Worm (Caenorhabditis elegans): ENCODE results near the gene R04D3.3.

The R04D3.3 gene

ce11 chrX:13288715-13289114 lies 1.7 kb downstream of the R04D3.3 start, which contains the start of gene R04D3.4:
Gene R04D3.4, minus strand, starts transcription at chrX:13288815.
- TF ChIP-seq scrt-1 (GFP tag; IDR thresholded peaks at IDR 0.05) (no peak), aly-1 (tag; optimal IDR thresholded peaks at IDR 0.05) (no peak), hnd-1 (tag; optimal IDR thresholded peaks at IDR 0.05) (no peak), ceh-36 (tag; optimal IDR thresholded peaks at IDR 0.05) (no peak), pes-1 (GFP tag; IDR thresholded peaks at IDR 0.05) (no peak), tra-4 (tag; optimal IDR thresholded peaks at IDR 0.05) (no peak), flt-1 (GFP tag; IDR thresholded peaks at IDR 0.05) (no peak)

- TF ChIP-seq hmbx-1 (tag; optimal IDR thresholded peaks at IDR 0.05) = no peak
- TF ChIP-seq tbx-37 (GFP tag; conservative IDR thresholded peaks at IDR 0.05) = no peak
- no peak for TF ChIP-seq aly-1 (tag; optimal IDR thresholded peaks at IDR 0.05)
- TF ChIP-seq tra-4 (tag; optimal IDR thresholded peaks at IDR 0.05) = no peak
- TF ChIP-seq sea-1 (GFP tag; conservative IDR thresholded peaks at IDR 0.05) = no peak
- no peak for TF ChIP-seq pes-1 (GFP tag; IDR thresholded peaks at IDR 0.05)
- no peak for TF ChIP-seq hmg-4 (GFP tag; optimal IDR thresholded peaks at IDR 0.05)
- TF ChIP-seq hnd-1 (tag; optimal IDR thresholded peaks at IDR 0.05) = no peak
- TF ChIP-seq ets-7 (tag; optimal IDR thresholded peaks at IDR 0.05) = no peak
- TF ChIP-seq ceh-36 (tag; optimal IDR thresholded peaks at IDR 0.05) = no peak
- no peak for TF ChIP-seq B0310.2 (tag; optimal IDR thresholded peaks at IDR 0.05)
- TF ChIP-seq F13C5.2 (tag; optimal IDR thresholded peaks at IDR 0.05) = no peak
- TF ChIP-seq flt-1 (GFP tag; IDR thresholded peaks at IDR 0.05) = no peak
- TF ChIP-seq ama-1 (optimal IDR thresholded peaks at IDR 0.05) = no peak
- TF ChIP-seq scrt-1 (GFP tag; IDR thresholded peaks at IDR 0.05) = no peak
- TF ChIP-seq ceh-13 (GFP tag; optimal IDR thresholded peaks at IDR 0.05) = no peak
- TF ChIP-seq tbx-11 (GFP tag; IDR thresholded peaks at IDR 0.05) = no peak
These were observed 3.9 kb downstream of the R04D3.3 start, which contains the start of gene R04D3.2 for ce11 chrX:13286533-13286932. Gene R04D3.2, minus strand, starts transcription at chrX:13286633.

- TF ChIP-seq hmg-4 (GFP tag; optimal IDR thresholded peaks at IDR 0.05) (no peak), hmbx-1 (tag; optimal IDR thresholded peaks at IDR 0.05) (no peak), scrt-1 (GFP tag; IDR thresholded peaks at IDR 0.05) (no peak), ama-1 (optimal IDR thresholded peaks at IDR 0.05) (no peak), F13C5.2 (tag; optimal IDR thresholded peaks at IDR 0.05) (no peak), ceh-13 (GFP tag; optimal IDR thresholded peaks at IDR 0.05) (no peak), tra-4 (tag; optimal IDR thresholded peaks at IDR 0.05) (no peak), pes-1 (GFP tag; IDR thresholded peaks at IDR 0.05) (no peak), ets-7 (tag; optimal IDR thresholded peaks at IDR 0.05) (no peak), sea-1 (GFP tag; conservative IDR thresholded peaks at IDR 0.05) (no peak), aly-1 (tag; optimal IDR thresholded peaks at IDR 0.05) (no peak), tbx-11 (GFP tag; IDR thresholded peaks at IDR 0.05) (no peak), B0310.2 (tag; optimal IDR thresholded peaks at IDR 0.05) (no peak)
These were observed 5.8 kb downstream of the R04D3.3 start for ce11 chrX:13284618-13285017.

- TF ChIP-seq sea-1 (GFP tag; conservative IDR thresholded peaks at IDR 0.05) = no peak
- no peak for TF ChIP-seq pes-1 (GFP tag; IDR thresholded peaks at IDR 0.05)
- no peak for TF ChIP-seq F13C5.2 (tag; optimal IDR thresholded peaks at IDR 0.05)
- TF ChIP-seq tbx-37 (GFP tag; conservative IDR thresholded peaks at IDR 0.05) = no peak
- TF ChIP-seq tra-4 (tag; optimal IDR thresholded peaks at IDR 0.05) = no peak
- no peak for TF ChIP-seq tbx-11 (GFP tag; IDR thresholded peaks at IDR 0.05)
- no peak for TF ChIP-seq hmg-4 (GFP tag; optimal IDR thresholded peaks at IDR 0.05)
- TF ChIP-seq aly-1 (tag; optimal IDR thresholded peaks at IDR 0.05) = no peak
- TF ChIP-seq B0310.2 (tag; optimal IDR thresholded peaks at IDR 0.05) = no peak
- TF ChIP-seq ama-1 (optimal IDR thresholded peaks at IDR 0.05) = no peak
- TF ChIP-seq flt-1 (GFP tag; IDR thresholded peaks at IDR 0.05) = no peak
- no peak for TF ChIP-seq ets-7 (tag; optimal IDR thresholded peaks at IDR 0.05)
- no peak for TF ChIP-seq hmbx-1 (tag; optimal IDR thresholded peaks at IDR 0.05)
These were observed 6.3 kb downstream of the R04D3.3 start, which contains the start of gene cyp-14A4 for ce11 chrX:13284091-13284490. Gene cyp-14A4, minus strand, starts transcription at chrX:13284197.

- TF ChIP-seq hmg-4 (GFP tag; optimal IDR thresholded peaks at IDR 0.05) (no peak), sea-1 (GFP tag; conservative IDR thresholded peaks at IDR 0.05) (no peak)
These were observed 7.0 kb downstream of the R04D3.3 start for ce11 chrX:13283462-13283861.

- no peak for TF ChIP-seq B0310.2 (tag; optimal IDR thresholded peaks at IDR 0.05)
- no peak for TF ChIP-seq ama-1 (optimal IDR thresholded peaks at IDR 0.05)
- TF ChIP-seq ets-7 (tag; optimal IDR thresholded peaks at IDR 0.05) = no peak
- TF ChIP-seq tbx-37 (GFP tag; conservative IDR thresholded peaks at IDR 0.05) = no peak
These were observed 11.6 kb downstream of the R04D3.3 start, which contains the start of gene phf-33 for ce11 chrX:13278876-13279275. Gene phf-33, minus strand, starts transcription at chrX:13278976.

- TF ChIP-seq pes-1 (GFP tag; IDR thresholded peaks at IDR 0.05) (no peak), ets-7 (tag; optimal IDR thresholded peaks at IDR 0.05) (no peak), hnd-1 (tag; optimal IDR thresholded peaks at IDR 0.05) (no peak), flt-1 (GFP tag; IDR thresholded peaks at IDR 0.05) (no peak), tra-4 (tag; optimal IDR thresholded peaks at IDR 0.05) (no peak), tbx-37 (GFP tag; conservative IDR thresholded peaks at IDR 0.05) (no peak), ceh-13 (GFP tag; optimal IDR thresholded peaks at IDR 0.05) (no peak), hmg-4 (GFP tag; optimal IDR thresholded peaks at IDR 0.05) (no peak), hmbx-1 (tag; optimal IDR thresholded peaks at IDR 0.05) (no peak), ceh-36 (tag; optimal IDR thresholded peaks at IDR 0.05) (no peak), F13C5.2 (tag; optimal IDR thresholded peaks at IDR 0.05) (no peak), scrt-1 (GFP tag; IDR thresholded peaks at IDR 0.05) (no peak), ama-1 (optimal IDR thresholded peaks at IDR 0.05) (no peak)
These were observed 16.3 kb downstream of the R04D3.3 start, which contains the start of gene cyp-14A3 for ce11 chrX:13274102-13274501. Gene cyp-14A3, minus strand, starts transcription at chrX:13274202.

ce11 chrX:13269586-13269985 lies 20.8 kb downstream of the R04D3.3 start, which contains the start of gene cyp-14A2:
Gene cyp-14A2, minus strand, starts transcription at chrX:13269686.
- TF ChIP-seq ceh-13 (GFP tag; optimal IDR thresholded peaks at IDR 0.05) (no peak), hmbx-1 (tag; optimal IDR thresholded peaks at IDR 0.05) (no peak), scrt-1 (GFP tag; IDR thresholded peaks at IDR 0.05) (no peak), ets-7 (tag; optimal IDR thresholded peaks at IDR 0.05) (no peak), tbx-11 (GFP tag; IDR thresholded peaks at IDR 0.05) (no peak), tra-4 (tag; optimal IDR thresholded peaks at IDR 0.05) (no peak), ama-1 (optimal IDR thresholded peaks at IDR 0.05) (no peak), hmg-4 (GFP tag; optimal IDR thresholded peaks at IDR 0.05) (no peak), F13C5.2 (tag; optimal IDR thresholded peaks at IDR 0.05) (no peak), pes-1 (GFP tag; IDR thresholded peaks at IDR 0.05) (no peak), hnd-1 (tag; optimal IDR thresholded peaks at IDR 0.05) (no peak), flt-1 (GFP tag; IDR thresholded peaks at IDR 0.05) (no peak), tbx-37 (GFP tag; conservative IDR thresholded peaks at IDR 0.05) (no peak), sea-1 (GFP tag; conservative IDR thresholded peaks at IDR 0.05) (no peak), aly-1 (tag; optimal IDR thresholded peaks at IDR 0.05) (no peak), B0310.2 (tag; optimal IDR thresholded peaks at IDR 0.05) (no peak)
